Worm (Caenorhabditis elegans): ENCODE results near the gene T28D9.11.

The T28D9.11 gene

DNA sequence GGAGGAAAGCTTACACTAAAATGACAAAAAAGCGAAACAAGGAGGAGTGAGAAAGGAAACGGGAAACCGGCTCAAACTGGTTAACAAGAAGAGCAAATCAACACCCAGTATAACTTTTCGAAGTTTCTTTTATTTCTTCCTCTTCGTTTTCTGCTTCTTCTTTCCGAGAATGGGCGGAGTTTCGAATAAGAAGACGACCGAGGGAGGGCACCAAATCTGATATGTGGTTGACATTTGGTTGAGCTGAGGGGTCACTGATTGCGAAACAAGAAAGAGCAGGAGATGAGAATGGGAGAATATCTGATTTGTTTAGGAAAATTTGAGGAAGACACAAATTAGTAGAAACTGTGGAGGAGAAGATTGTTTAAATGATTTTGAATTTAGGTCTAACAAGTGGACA, 6.8 kb upstream of the T28D9.11 start:
- no peak for TF ChIP-seq T22C8.4 (GFP tag; IDR thresholded peaks at IDR 0.05)
- TF ChIP-seq ref-1 (GFP tag; conservative IDR thresholded peaks at IDR 0.05): no peak
- no peak for TF ChIP-seq tab-1 (GFP tag; IDR thresholded peaks at IDR 0.05)
- no peak for TF ChIP-seq ztf-23 (GFP tag; IDR thresholded peaks at IDR 0.05)
- no peak for TF ChIP-seq cog-1 (tag; optimal IDR thresholded peaks at IDR 0.05)
- no peak for TF ChIP-seq klf-2 (GFP tag; conservative IDR thresholded peaks at IDR 0.05)

DNA sequence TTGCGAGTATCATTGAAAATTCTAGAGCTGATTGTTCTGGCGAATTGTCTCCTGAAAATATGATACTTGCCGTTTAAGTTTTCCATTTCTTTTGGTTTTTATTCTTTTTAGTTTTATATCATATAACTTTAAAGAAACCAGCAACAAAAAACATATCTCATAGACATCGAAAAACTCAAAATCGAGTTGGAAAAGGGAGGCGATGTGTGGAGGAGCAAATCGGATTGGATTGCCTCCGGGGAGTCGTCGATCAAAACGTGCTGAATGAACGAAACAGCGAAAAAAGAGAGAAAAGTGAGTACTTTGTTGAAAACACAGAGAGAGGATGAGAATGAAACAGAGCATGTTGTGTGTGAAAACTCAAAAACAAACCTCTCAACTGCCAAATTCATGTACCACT, 5.3 kb upstream of the T28D9.11 start:
- TF ChIP-seq ztf-29 (GFP tag; IDR thresholded peaks at IDR 0.05) (no peak), flt-1 (GFP tag; IDR thresholded peaks at IDR 0.05) (no peak), ztf-23 (GFP tag; IDR thresholded peaks at IDR 0.05) (no peak), med-1 (GFP tag; optimal IDR thresholded peaks at IDR 0.05; ENCODE audit: insufficient read depth) (no peak), T22C8.4 (GFP tag; IDR thresholded peaks at IDR 0.05) (no peak), klf-2 (GFP tag; conservative IDR thresholded peaks at IDR 0.05) (no peak), cog-1 (tag; optimal IDR thresholded peaks at IDR 0.05) (no peak), ref-1 (GFP tag; conservative IDR thresholded peaks at IDR 0.05) (no peak), tab-1 (GFP tag; IDR thresholded peaks at IDR 0.05) (no peak)

DNA sequence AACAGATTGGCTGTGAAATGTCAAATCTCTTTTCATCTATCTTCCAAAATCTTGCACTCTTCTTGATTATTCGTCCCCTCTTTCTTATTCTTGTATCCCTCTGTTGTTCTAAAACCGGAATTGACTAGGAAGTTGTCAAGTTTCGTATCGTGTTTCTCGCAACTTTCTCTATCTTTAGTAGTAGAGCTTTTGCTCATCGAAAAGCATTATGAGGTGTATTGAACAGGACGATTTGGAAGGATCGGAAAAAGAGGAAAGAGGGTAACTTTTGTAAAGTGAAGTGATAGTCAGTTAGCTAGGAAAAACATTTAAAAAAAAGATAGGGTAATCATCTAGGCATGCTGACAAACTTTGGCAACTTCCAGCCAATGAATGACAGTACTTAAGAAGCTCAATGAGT, 4.7 kb upstream of the T28D9.11 start:
- TF ChIP-seq klf-2 (GFP tag; conservative IDR thresholded peaks at IDR 0.05): no peak
- no peak for TF ChIP-seq T22C8.4 (GFP tag; IDR thresholded peaks at IDR 0.05)
- TF ChIP-seq ztf-29 (GFP tag; IDR thresholded peaks at IDR 0.05): no peak
- no peak for TF ChIP-seq med-1 (GFP tag; optimal IDR thresholded peaks at IDR 0.05; ENCODE audit: insufficient read depth)
- TF ChIP-seq tab-1 (GFP tag; IDR thresholded peaks at IDR 0.05): no peak
- TF ChIP-seq cog-1 (tag; optimal IDR thresholded peaks at IDR 0.05): no peak
- TF ChIP-seq ref-1 (GFP tag; conservative IDR thresholded peaks at IDR 0.05): no peak
- no peak for TF ChIP-seq ztf-23 (GFP tag; IDR thresholded peaks at IDR 0.05)
- no peak for TF ChIP-seq flt-1 (GFP tag; IDR thresholded peaks at IDR 0.05)

DNA sequence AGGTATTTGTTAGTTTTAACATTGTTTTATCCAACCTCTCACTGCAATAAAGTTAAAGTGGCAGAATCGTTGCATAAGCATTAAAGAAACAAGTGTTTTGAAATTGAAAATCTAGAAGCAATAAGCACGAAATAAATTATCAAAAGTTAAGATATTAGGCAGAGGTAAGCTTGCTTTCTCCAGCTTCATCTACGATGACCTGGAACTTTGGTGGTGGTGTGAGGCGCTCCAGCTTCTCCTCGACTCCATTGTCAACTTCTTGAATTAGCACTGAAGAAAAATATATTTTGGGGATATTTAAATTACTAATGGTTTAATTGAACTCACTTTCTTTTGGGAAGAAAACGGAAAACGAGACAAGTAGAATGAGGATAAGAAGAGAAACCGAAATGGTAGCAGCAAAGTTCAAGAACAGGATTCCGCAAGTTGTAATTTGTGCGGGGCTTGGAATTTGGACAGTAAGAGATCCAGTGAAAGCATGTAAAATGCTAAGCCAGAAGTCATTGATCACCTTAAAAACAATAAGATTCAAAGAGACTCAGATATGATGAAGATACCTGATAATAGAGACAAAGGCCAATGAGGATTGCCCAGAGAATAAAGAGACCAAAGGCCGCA, 2.0 kb upstream of the T28D9.11 start:
- no peak for TF ChIP-seq klf-2 (GFP tag; conservative IDR thresholded peaks at IDR 0.05)
- no peak for TF ChIP-seq ref-1 (GFP tag; conservative IDR thresholded peaks at IDR 0.05)

DNA sequence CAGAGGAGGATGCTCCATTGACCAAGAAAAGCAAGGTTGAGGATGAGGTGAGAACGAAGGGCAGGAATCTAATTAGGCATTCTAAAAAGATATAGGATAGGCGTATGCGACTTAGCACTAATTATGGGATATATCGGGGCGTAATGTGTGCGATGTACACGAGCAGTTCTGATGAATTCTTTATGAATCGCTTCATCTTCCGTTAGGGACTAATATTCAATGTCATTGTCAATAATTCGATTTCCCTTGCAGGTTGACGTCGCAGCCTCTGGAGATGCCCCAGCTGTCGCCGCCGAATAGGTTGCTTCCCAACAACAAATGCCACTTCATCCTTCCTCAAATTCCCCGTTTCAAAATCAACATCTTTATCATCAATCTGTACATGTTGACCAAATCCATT, 1.3 kb upstream of the T28D9.11 start:
- no peak for TF ChIP-seq flt-1 (GFP tag; IDR thresholded peaks at IDR 0.05)
- TF ChIP-seq tab-1 (GFP tag; IDR thresholded peaks at IDR 0.05): no peak
- TF ChIP-seq T22C8.4 (GFP tag; IDR thresholded peaks at IDR 0.05): no peak
- no peak for TF ChIP-seq klf-2 (GFP tag; conservative IDR thresholded peaks at IDR 0.05)
- no peak for TF ChIP-seq ztf-29 (GFP tag; IDR thresholded peaks at IDR 0.05)
- no peak for TF ChIP-seq ref-1 (GFP tag; conservative IDR thresholded peaks at IDR 0.05)
- no peak for TF ChIP-seq cog-1 (tag; optimal IDR thresholded peaks at IDR 0.05)
- TF ChIP-seq med-1 (GFP tag; optimal IDR thresholded peaks at IDR 0.05; ENCODE audit: insufficient read depth): no peak
- TF ChIP-seq ztf-23 (GFP tag; IDR thresholded peaks at IDR 0.05): no peak

DNA sequence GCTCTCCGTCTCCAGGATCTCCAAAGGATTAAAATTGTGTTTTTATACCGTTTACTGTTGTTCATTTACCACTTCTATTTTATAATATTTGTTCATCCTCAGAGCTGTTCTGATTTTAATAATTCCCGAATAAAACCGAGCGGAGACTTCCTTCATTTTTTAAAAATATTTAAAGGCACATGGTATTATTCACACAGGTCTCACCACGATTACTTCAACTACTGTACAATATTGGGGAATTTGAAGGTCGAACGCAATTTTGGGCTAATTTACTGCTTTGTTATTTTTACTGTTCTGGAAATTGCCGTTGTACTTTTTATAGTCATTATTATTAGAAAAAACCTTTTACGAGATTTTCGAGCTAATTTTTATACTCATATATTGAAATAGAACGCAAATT, 606 bp downstream of the T28D9.11 start:
- TF ChIP-seq tab-1 (GFP tag; IDR thresholded peaks at IDR 0.05): no peak
- no peak for TF ChIP-seq ztf-23 (GFP tag; IDR thresholded peaks at IDR 0.05)
- no peak for TF ChIP-seq ztf-29 (GFP tag; IDR thresholded peaks at IDR 0.05)
- TF ChIP-seq T22C8.4 (GFP tag; IDR thresholded peaks at IDR 0.05): no peak
- TF ChIP-seq flt-1 (GFP tag; IDR thresholded peaks at IDR 0.05): no peak
- TF ChIP-seq ref-1 (GFP tag; conservative IDR thresholded peaks at IDR 0.05): no peak

DNA sequence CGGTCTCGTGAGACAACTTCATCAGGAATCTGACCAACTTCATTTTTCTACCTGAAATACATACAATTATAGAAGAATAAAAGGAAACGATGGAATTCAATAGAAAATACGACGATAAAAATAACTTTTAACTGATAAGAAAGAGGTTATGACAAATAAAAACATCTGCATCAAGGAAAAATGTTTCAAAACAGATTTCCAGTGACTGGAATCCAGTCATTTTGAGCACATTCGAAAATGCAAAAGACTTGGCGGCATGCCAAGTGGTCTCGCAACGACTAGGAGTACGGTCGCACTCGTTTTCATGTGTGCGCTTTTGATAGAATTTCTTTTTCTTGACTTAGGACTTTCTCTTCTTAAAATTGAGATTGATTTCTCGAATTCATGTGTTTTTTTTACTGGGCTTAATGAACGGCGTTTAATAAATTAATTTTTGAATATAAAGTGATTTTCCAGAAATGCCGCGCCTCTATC, 2.0 kb downstream of the T28D9.11 start, which contains the start of the genes snr-3 and rsp-5:
Gene snr-3, minus strand, starts transcription at position 51 of the 474 bp plus-strand sequence.
Gene rsp-5, plus strand, starts transcription at position 455 of the 474 bp plus-strand sequence.
- no peak for TF ChIP-seq flt-1 (GFP tag; IDR thresholded peaks at IDR 0.05)
- no peak for TF ChIP-seq ztf-29 (GFP tag; IDR thresholded peaks at IDR 0.05)
- TF ChIP-seq T22C8.4 (GFP tag; IDR thresholded peaks at IDR 0.05): no peak
- no peak for TF ChIP-seq cog-1 (tag; optimal IDR thresholded peaks at IDR 0.05)
- no peak for TF ChIP-seq tab-1 (GFP tag; IDR thresholded peaks at IDR 0.05)
- TF ChIP-seq klf-2 (GFP tag; conservative IDR thresholded peaks at IDR 0.05): no peak
- TF ChIP-seq med-1 (GFP tag; optimal IDR thresholded peaks at IDR 0.05; ENCODE audit: insufficient read depth): no peak
- no peak for TF ChIP-seq ref-1 (GFP tag; conservative IDR thresholded peaks at IDR 0.05)
- no peak for TF ChIP-seq ztf-23 (GFP tag; IDR thresholded peaks at IDR 0.05)

DNA sequence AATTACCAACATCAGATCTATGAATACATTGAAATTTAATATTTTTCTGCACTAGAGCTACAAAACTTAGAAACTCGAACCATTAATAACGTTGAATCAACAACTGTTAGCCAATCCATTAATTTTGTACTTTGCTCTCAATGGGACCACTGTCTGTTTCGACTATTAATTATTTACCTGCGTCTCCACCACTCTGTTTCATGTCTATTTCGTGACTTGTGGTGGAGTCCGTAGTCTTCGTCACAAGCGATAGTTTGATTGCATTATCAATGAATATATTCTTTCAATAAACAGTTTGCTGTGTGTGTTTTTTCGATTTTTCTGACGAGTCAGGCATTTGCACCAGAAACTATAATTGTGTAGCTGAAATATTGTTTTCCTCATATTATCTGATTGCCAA, 5.4 kb downstream of the T28D9.11 start:
- TF ChIP-seq ref-1 (GFP tag; conservative IDR thresholded peaks at IDR 0.05): no peak

DNA sequence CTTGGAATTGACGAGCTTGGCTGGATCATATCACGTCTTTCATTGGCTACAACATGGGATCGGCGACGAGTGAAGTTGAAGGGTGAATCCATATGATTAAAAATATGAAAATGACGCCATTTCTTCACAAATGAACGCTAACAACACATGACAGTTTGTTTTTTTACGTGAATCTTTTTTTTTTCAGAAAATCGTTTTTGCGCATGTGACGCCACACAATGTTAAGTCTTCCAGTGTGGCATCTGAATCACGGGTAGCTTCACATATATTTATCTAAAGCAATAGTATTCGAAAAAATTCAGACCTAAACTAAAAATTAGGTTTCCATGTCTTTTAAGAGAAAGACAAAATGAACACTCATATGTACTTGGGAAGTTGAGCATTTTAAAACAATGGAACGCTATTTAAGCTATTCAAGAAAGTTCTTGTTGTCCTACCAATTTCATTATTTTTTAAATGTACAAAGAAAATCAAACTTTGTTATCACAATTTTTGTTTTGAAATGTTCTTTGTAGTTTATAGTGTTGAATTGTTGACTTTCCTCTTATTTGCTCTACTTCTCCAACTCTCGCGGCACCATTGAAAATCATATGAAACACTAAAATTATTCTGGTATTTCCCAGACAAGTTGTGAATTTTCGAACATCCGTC, 6.8 kb downstream of the T28D9.11 start, which contains the start of the genes lido-16 and plpp-1.2:
Gene lido-16, minus strand, starts transcription at position 101 of the 651 bp plus-strand sequence.
Gene plpp-1.2, plus strand, starts transcription at position 601 of the 651 bp plus-strand sequence.
- no peak for TF ChIP-seq tab-1 (GFP tag; IDR thresholded peaks at IDR 0.05)
- no peak for TF ChIP-seq ref-1 (GFP tag; conservative IDR thresholded peaks at IDR 0.05)
- no peak for TF ChIP-seq cog-1 (tag; optimal IDR thresholded peaks at IDR 0.05)
- TF ChIP-seq ztf-29 (GFP tag; IDR thresholded peaks at IDR 0.05): no peak
- no peak for TF ChIP-seq flt-1 (GFP tag; IDR thresholded peaks at IDR 0.05)
- TF ChIP-seq T22C8.4 (GFP tag; IDR thresholded peaks at IDR 0.05): no peak

DNA sequence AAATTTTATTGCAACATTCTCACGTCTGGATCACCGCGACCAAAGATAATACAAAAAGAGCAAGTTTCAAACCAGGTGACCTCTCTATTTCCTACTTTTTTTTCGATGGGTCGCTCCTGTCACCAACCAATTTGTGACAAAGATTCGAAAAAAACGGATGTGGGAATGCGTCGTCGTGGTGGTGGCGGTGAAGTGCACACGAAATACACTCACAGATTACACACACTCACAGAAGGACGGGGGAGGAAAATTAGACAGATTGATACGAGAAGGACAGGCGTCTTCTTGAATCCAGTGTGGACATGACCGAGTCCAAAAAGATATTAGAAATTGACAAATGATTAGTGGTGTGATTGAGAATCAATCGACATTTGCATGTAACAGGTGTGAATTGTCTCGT, 9.0 kb downstream of the T28D9.11 start:
- TF ChIP-seq T22C8.4 (GFP tag; IDR thresholded peaks at IDR 0.05): no peak
